Worm (Caenorhabditis elegans) whole organism, mixed stage, embryonic: ENCODE results near the gene T03F6.3.

Source experiments
- bed-3 ChIP-seq: fragments of 200-800 bp; sonication (Bioruptor generic); optimal IDR thresholded peaks from 3 replicates; lab custom pipeline; 2018; ENCODE audit warnings: mild to moderate bottlenecking, missing genetic modification characterization, moderate library complexity, missing compliant biosample characterization
- unc-39 ChIP-seq: fragments of 150-350 bp; optimal IDR thresholded peaks from 2 replicates; lab custom pipeline; 2014; ENCODE audit warnings: missing biosample characterization, missing genetic modification characterization

- no peak for TF ChIP-seq bed-3 (GFP tag; lab: Kevin White, UChicago)
- TF ChIP-seq unc-39 (tag; lab: Kevin White, UChicago) = no peak
Measured at ce11 chrIII:13343562-13344139, 45.5 kb upstream of the T03F6.3 start.
